Fruit fly (Drosophila melanogaster) whole organism, embryonic: ENCODE results near the gene Ufl1.

Experiments
- Bteb2 ChIP-seq: fragments of 200-800 bp; sonication (Bioruptor generic); optimal IDR thresholded peaks from 2 replicates; lab custom pipeline; 2016; ENCODE audit warnings: missing biosample characterization, missing genetic modification characterization
- CG12104 ChIP-seq: fragments of 200-800 bp; sonication (Bioruptor generic); optimal IDR thresholded peaks from 3 replicates; lab custom pipeline; 2016; ENCODE audit warnings: missing biosample characterization, missing genetic modification characterization
- CG13287 ChIP-seq: fragments of 200-800 bp; sonication (Bioruptor generic); IDR thresholded peaks from 2 replicates; pipeline ENCODE4 v1.3.6; 2022; ENCODE audit warnings: missing biosample characterization, missing genetic modification characterization; ENCODE audit not compliant: partially characterized antibody
- CG14441 ChIP-seq: fragments of 200-800 bp; sonication (Bioruptor generic); IDR thresholded peaks from 2 replicates; pipeline ENCODE4 v1.3.6; 2022; ENCODE audit warnings: missing biosample characterization, missing genetic modification characterization
- CG1602 ChIP-seq: fragments of 200-800 bp; sonication (Bioruptor generic); optimal IDR thresholded peaks from 3 replicates; lab custom pipeline; 2016; ENCODE audit warnings: missing biosample characterization, missing genetic modification characterization
- CG1603 ChIP-seq: fragments of 200-800 bp; sonication (Bioruptor generic); optimal IDR thresholded peaks from 2 replicates; lab custom pipeline; 2019; ENCODE audit warnings: missing biosample characterization, mild to moderate bottlenecking, missing genetic modification characterization, moderate library complexity
- CG16815 ChIP-seq: fragments of 200-800 bp; sonication (Bioruptor generic); optimal IDR thresholded peaks from 3 replicates; lab custom pipeline; 2017; ENCODE audit warnings: missing biosample characterization, mild to moderate bottlenecking, missing genetic modification characterization
- CG17568 ChIP-seq: fragments of 200-800 bp; sonication (Bioruptor generic); optimal IDR thresholded peaks from 2 replicates; lab custom pipeline; 2018; ENCODE audit warnings: missing biosample characterization, mild to moderate bottlenecking, missing genetic modification characterization, moderate library complexity
- CG31388 ChIP-seq: fragments of 200-800 bp; sonication (Bioruptor generic); optimal IDR thresholded peaks from 2 replicates; lab custom pipeline; 2016; ENCODE audit warnings: missing biosample characterization, missing genetic modification characterization
- CG3163 ChIP-seq: fragments of 200-800 bp; sonication (Bioruptor generic); optimal IDR thresholded peaks from 3 replicates; lab custom pipeline; 2016; ENCODE audit warnings: missing biosample characterization, missing genetic modification characterization
- CG32532 ChIP-seq: fragments of 200-800 bp; sonication (Bioruptor generic); IDR thresholded peaks from 2 replicates; pipeline ENCODE4 v1.3.6; 2022; ENCODE audit warnings: missing biosample characterization, missing genetic modification characterization
- CG32767 ChIP-seq: fragments of 200-800 bp; sonication (Bioruptor generic); IDR thresholded peaks from 2 replicates; pipeline ENCODE4 v1.3.6; 2022; ENCODE audit warnings: missing biosample characterization, missing genetic modification characterization
- CG5180 ChIP-seq: fragments of 200-800 bp; sonication (Bioruptor generic); optimal IDR thresholded peaks from 3 replicates; lab custom pipeline; 2017; ENCODE audit warnings: missing biosample characterization, missing genetic modification characterization, mild to moderate bottlenecking, moderate library complexity, missing genetic modification reagents
- CG6689 ChIP-seq: fragments of 200-800 bp; sonication (Bioruptor generic); IDR thresholded peaks from 2 replicates; pipeline ENCODE4 v1.3.6; 2022; ENCODE audit warnings: missing biosample characterization, missing genetic modification characterization
- CG6791 ChIP-seq: fragments of 200-800 bp; sonication (Bioruptor generic); IDR thresholded peaks from 3 replicates; pipeline ENCODE4 v1.3.6; 2022; ENCODE audit warnings: missing biosample characterization, missing genetic modification characterization; ENCODE audit not compliant: partially characterized antibody
- CG8478 ChIP-seq: fragments of >200 bp; optimal IDR thresholded peaks from 2 replicates; lab custom pipeline; 2018
- CG9215 ChIP-seq: fragments of 200-800 bp; sonication (Bioruptor generic); IDR thresholded peaks from 2 replicates; pipeline ENCODE4 v1.3.6; 2022; ENCODE audit warnings: missing biosample characterization, missing genetic modification characterization
- Dek ChIP-seq: fragments of 200-800 bp; sonication (Bioruptor generic); optimal IDR thresholded peaks from 3 replicates; lab custom pipeline; 2019; ENCODE audit warnings: missing biosample characterization, mild to moderate bottlenecking, missing genetic modification characterization, moderate library complexity
- HLH4C ChIP-seq: fragments of 200-800 bp; sonication (Bioruptor generic); IDR thresholded peaks from 3 replicates; pipeline ENCODE4 v1.3.6; 2022; ENCODE audit warnings: missing biosample characterization, missing genetic modification characterization; ENCODE audit not compliant: partially characterized antibody
- HmgD ChIP-seq: fragments of 200-800 bp; sonication (Bioruptor generic); optimal IDR thresholded peaks from 3 replicates; lab custom pipeline; 2016; ENCODE audit warnings: missing biosample characterization, missing genetic modification characterization
- HmgZ ChIP-seq: fragments of 200-800 bp; sonication (Bioruptor generic); optimal IDR thresholded peaks from 2 replicates; lab custom pipeline; 2018; ENCODE audit warnings: missing biosample characterization, mild to moderate bottlenecking, missing genetic modification characterization
- Lim3 ChIP-seq: fragments of 200-800 bp; sonication (Bioruptor generic); IDR thresholded peaks from 2 replicates; pipeline ENCODE4 v1.3.6; 2022; ENCODE audit warnings: missing biosample characterization, missing genetic modification characterization
- MESR4 ChIP-seq: fragments of 200-800 bp; sonication (Bioruptor generic); optimal IDR thresholded peaks from 2 replicates; lab custom pipeline; 2018; ENCODE audit warnings: missing biosample characterization, mild to moderate bottlenecking, missing genetic modification characterization, moderate library complexity
- Med ChIP-seq: fragments of 200-800 bp; sonication (Bioruptor generic); peaks from one replicate; lab custom pipeline; 2016; ENCODE audit warnings: missing biosample characterization, missing genetic modification characterization, mild to moderate bottlenecking, inconsistent platforms, moderate library complexity
- Pdp1 ChIP-seq, 2 experiments: fragments of 200-800 bp; sonication (Bioruptor generic); optimal IDR thresholded peaks; 3 replicates each; lab custom pipeline; 2016; ENCODE audit warnings: missing biosample characterization in 2 of 2, missing genetic modification characterization in 2 of 2, mild to moderate bottlenecking in 1 of 2, moderate library complexity in 1 of 2
- Sox102F ChIP-seq: fragments of 200-800 bp; sonication (Bioruptor generic); optimal IDR thresholded peaks from 2 replicates; lab custom pipeline; 2018; ENCODE audit warnings: missing biosample characterization, mild to moderate bottlenecking, missing genetic modification characterization, moderate library complexity
- Trl ChIP-seq, 3 experiments: fragments of >200 bp in 2 of 3; fragments of 200-800 bp in 1 of 3; sonication (Bioruptor generic) in 1 of 3; optimal IDR thresholded peaks; 2 replicates in 1 of 3; 3 replicates in 2 of 3; lab custom pipeline; 2016 to 2017; ENCODE audit warnings: missing biosample characterization in 1 of 3, missing genetic modification characterization in 1 of 3
- bab2 ChIP-seq: fragments of 200-800 bp; sonication (Bioruptor generic); optimal IDR thresholded peaks from 2 replicates; lab custom pipeline; 2016; ENCODE audit warnings: missing biosample characterization, missing genetic modification characterization
- bcd ChIP-seq: fragments of 200-800 bp; sonication (Bioruptor generic); optimal IDR thresholded peaks from 2 replicates; lab custom pipeline; 2017; ENCODE audit warnings: missing biosample characterization, mild to moderate bottlenecking, missing genetic modification characterization
- crol ChIP-seq: fragments of 200-800 bp; sonication (Bioruptor generic); IDR thresholded peaks from 2 replicates; pipeline ENCODE4 v1.3.6; 2022; ENCODE audit warnings: missing biosample characterization, missing genetic modification characterization
- crp ChIP-seq, 2 experiments: fragments of 200-800 bp; sonication (Bioruptor generic); optimal IDR thresholded peaks; 2 replicates in 1 of 2; 3 replicates in 1 of 2; lab custom pipeline; 2017; ENCODE audit warnings: missing biosample characterization in 2 of 2, missing genetic modification characterization in 2 of 2, mild to moderate bottlenecking in 1 of 2, moderate library complexity in 1 of 2
- dan ChIP-seq: fragments of 200-800 bp; sonication (Bioruptor generic); IDR thresholded peaks from 2 replicates; pipeline ENCODE4 v1.3.6; 2022; ENCODE audit warnings: missing biosample characterization, missing genetic modification characterization
- ewg ChIP-seq: fragments of 200-800 bp; sonication (Bioruptor generic); optimal IDR thresholded peaks from 3 replicates; lab custom pipeline; 2017; ENCODE audit warnings: mild to moderate bottlenecking, missing biosample characterization, missing genetic modification reagents, missing genetic modification characterization
- grau ChIP-seq: fragments of 200-800 bp; optimal IDR thresholded peaks from 3 replicates; lab custom pipeline; 2019; ENCODE audit warnings: missing biosample characterization, mild to moderate bottlenecking, missing genetic modification characterization, moderate library complexity
- gsb-n ChIP-seq: fragments of 200-800 bp; sonication (Bioruptor generic); optimal IDR thresholded peaks from 3 replicates; lab custom pipeline; 2018; ENCODE audit warnings: missing biosample characterization, mild to moderate bottlenecking, missing genetic modification characterization
- kah ChIP-seq: fragments of 200-800 bp; sonication (Bioruptor generic); optimal IDR thresholded peaks from 2 replicates; lab custom pipeline; 2018; ENCODE audit warnings: missing biosample characterization, mild to moderate bottlenecking, missing genetic modification characterization
- kni ChIP-seq: fragments of 200-800 bp; sonication (Bioruptor generic); optimal IDR thresholded peaks from 3 replicates; lab custom pipeline; 2017; ENCODE audit warnings: mild to moderate bottlenecking, missing biosample characterization, missing genetic modification reagents, missing genetic modification characterization
- nerfin-2 ChIP-seq: fragments of 200-800 bp; sonication (Bioruptor generic); IDR thresholded peaks from 2 replicates; pipeline ENCODE4 v1.3.6; 2022; ENCODE audit warnings: missing biosample characterization, missing genetic modification characterization; ENCODE audit not compliant: partially characterized antibody
- pan ChIP-seq, 4 experiments: fragments of >200 bp in 3 of 4; fragments of 200-800 bp in 1 of 4; sonication (Bioruptor generic) in 1 of 4; optimal IDR thresholded peaks in 3 of 4; IDR thresholded peaks in 1 of 4; 2 replicates each; pipeline versions ENCODE4 v1.3.6 to Lab custom; 2017 to 2022; ENCODE audit warnings: missing biosample characterization in 2 of 4, missing genetic modification characterization in 2 of 4, mixed read lengths in 1 of 4
- pzg ChIP-seq: fragments of 200-800 bp; sonication (Bioruptor generic); optimal IDR thresholded peaks from 3 replicates; lab custom pipeline; 2018; ENCODE audit warnings: missing biosample characterization, mild to moderate bottlenecking, missing genetic modification characterization, moderate library complexity
- ranshi ChIP-seq: fragments of 200-800 bp; sonication (Bioruptor generic); IDR thresholded peaks from 2 replicates; pipeline ENCODE4 v1.3.6; 2022; ENCODE audit warnings: missing biosample characterization, missing genetic modification characterization
- salm ChIP-seq: fragments of 200-800 bp; sonication (Bioruptor generic); optimal IDR thresholded peaks from 2 replicates; lab custom pipeline; 2018; ENCODE audit warnings: missing biosample characterization, mild to moderate bottlenecking, missing genetic modification characterization
- sd ChIP-seq: fragments of 200-800 bp; sonication (Bioruptor generic); optimal IDR thresholded peaks from 3 replicates; lab custom pipeline; 2018; ENCODE audit warnings: missing biosample characterization, mild to moderate bottlenecking, missing genetic modification characterization, moderate library complexity
- sens ChIP-seq: fragments of 200-800 bp; sonication (Bioruptor generic); peaks from one replicate; lab custom pipeline; 2016; ENCODE audit warnings: missing biosample characterization, missing genetic modification characterization
- seq ChIP-seq: fragments of 200-800 bp; sonication (Bioruptor generic); IDR thresholded peaks from 2 replicates; pipeline ENCODE4 v1.3.6; 2022; ENCODE audit warnings: missing biosample characterization, missing genetic modification characterization
- so ChIP-seq: fragments of 200-800 bp; sonication (Bioruptor generic); IDR thresholded peaks from 3 replicates; pipeline ENCODE4 v1.3.6; 2022; ENCODE audit warnings: missing biosample characterization, missing genetic modification characterization
- sr ChIP-seq: fragments of 200-800 bp; sonication (Bioruptor generic); IDR thresholded peaks from 3 replicates; pipeline ENCODE4 v1.3.6; 2022; ENCODE audit warnings: missing biosample characterization, missing genetic modification characterization
- ttk ChIP-seq: fragments of 200-800 bp; sonication (Bioruptor generic); IDR thresholded peaks from 2 replicates; pipeline ENCODE4 v2.1.2; 2022; ENCODE audit warnings: missing biosample characterization, missing genetic modification characterization

Gene Ufl1

DNA sequence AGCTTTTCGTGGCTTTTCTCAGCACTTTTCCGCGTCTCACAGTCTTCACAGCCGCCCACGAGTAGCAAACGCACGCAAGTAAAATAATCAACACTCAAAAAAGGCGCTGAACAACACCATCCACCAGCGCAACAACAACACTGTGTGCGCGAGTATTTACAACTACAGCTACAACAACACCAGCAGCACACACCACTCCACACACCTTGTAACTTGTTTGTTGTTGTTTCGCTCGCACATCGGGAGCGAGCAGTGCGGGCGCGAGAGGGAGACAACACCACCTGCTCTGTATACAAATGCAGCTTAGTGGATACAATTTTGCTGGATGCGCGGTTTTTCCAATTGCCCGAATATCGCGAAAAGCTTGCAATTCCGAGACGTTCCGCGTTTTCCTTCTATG is 49.4 kb upstream of the Ufl1 start (continued):
- TF ChIP-seq HmgZ = peak; percentile 30
- TF ChIP-seq pzg (GFP tag; lab: Kevin White, UChicago) = peak; percentile 27
- peak; percentile 84 for TF ChIP-seq sr (GFP tag; lab: Robert Waterston, UW)
- no peak for TF ChIP-seq CG17568 (GFP tag; lab: Kevin White, UChicago)
- TF ChIP-seq CG8478 (lab: Kevin White, UChicago) = peak; percentile 94
- no peak for TF ChIP-seq nerfin-2 (GFP tag; lab: Robert Waterston, UW)
- peak; percentile 91 for TF ChIP-seq MESR4 (GFP tag; lab: Kevin White, UChicago)
- TF ChIP-seq CG3163 (GFP tag; lab: Kevin White, UChicago) = no peak
- TF ChIP-seq kah (GFP tag; lab: Kevin White, UChicago) = peak; percentile 90
- peak; percentile 23; the same call in 1 of the 2 replicates for TF ChIP-seq seq (GFP tag; lab: Robert Waterston, UW)
- no peak for TF ChIP-seq CG16815 (GFP tag; lab: Kevin White, UChicago)
- no peak for TF ChIP-seq grau (tag; lab: Kevin White, UChicago)
- peak; percentile 20 for TF ChIP-seq ewg (GFP tag; lab: Kevin White, UChicago)
- TF ChIP-seq HmgD (GFP tag; lab: Kevin White, UChicago) = peak; percentile 72
- 0 out of 3 replicates have a peak, but pooled peaks have one; percentile 3 for TF ChIP-seq so (GFP tag; lab: Robert Waterston, UW)
- TF ChIP-seq Trl (optimal IDR thresholded peaks at IDR 0.05; lab: Kevin White, UChicago) = peak in 1 of 2 experiments; percentile 9
- no peak for TF ChIP-seq Trl (GFP tag; optimal IDR thresholded peaks at IDR 0.05; lab: Kevin White, UChicago)
- no peak for TF ChIP-seq pan (optimal IDR thresholded peaks at IDR 0.05; lab: Kevin White, UChicago)
- no peak for TF ChIP-seq pan (GFP tag; optimal IDR thresholded peaks at IDR 0.05 in 1 of 2, IDR thresholded peaks at IDR 0.05 in 1 of 2)
- TF ChIP-seq sd (tag; lab: Kevin White, UChicago) = peak; percentile 82

DNA sequence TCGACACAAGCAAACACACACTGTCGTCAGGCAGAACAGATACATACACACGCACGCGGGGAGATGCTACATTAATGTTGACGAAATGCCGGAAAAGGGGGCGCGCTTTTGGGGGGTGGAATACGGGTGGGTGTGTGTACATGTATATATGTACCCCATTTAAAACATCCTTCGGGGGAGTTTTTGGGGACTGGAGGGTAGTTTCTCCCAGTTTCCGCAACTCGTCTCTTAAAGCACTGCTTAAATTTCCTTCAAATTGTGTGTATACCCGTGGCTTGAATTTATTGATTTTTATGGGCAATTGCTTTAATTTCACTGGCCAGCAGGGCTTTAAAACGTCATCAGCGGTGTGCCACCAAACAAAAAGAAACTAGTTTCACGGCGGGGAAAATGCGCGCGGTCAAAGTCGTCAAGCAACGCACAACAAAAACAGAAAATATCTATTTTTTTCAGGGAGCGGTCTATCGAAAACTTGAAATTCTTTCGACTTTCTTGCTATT is 48.9 kb upstream of the Ufl1 start:
- TF ChIP-seq Sox102F (GFP tag; lab: Kevin White, UChicago) (no peak), ttk (peak; percentile 36; the same call in 1 of the 2 replicates), CG5180 (no peak), CG6791 (GFP tag; lab: Robert Waterston, UW) (no peak), CG6689 (no peak), bcd (GFP tag; lab: Kevin White, UChicago) (no peak), CG32532 (GFP tag; lab: Robert Waterston, UW) (no peak), gsb-n (no peak), ranshi (GFP tag; lab: Robert Waterston, UW) (no peak), CG1603 (tag; lab: Kevin White, UChicago) (no peak), CG1602 (GFP tag; lab: Kevin White, UChicago) (no peak), Med (peak; percentile 51), Pdp1 (GFP tag; optimal IDR thresholded peaks at IDR 0.05; lab: Kevin White, UChicago) (no peak), sens (GFP tag; lab: Kevin White, UChicago) (no peak), salm (tag; lab: Kevin White, UChicago) (no peak), crol (peak; percentile 63), CG14441 (no peak), CG32767 (GFP tag; lab: Robert Waterston, UW) (peak; percentile 74; the same call in 1 of the 2 replicates), Lim3 (GFP tag; lab: Robert Waterston, UW) (no peak), HLH4C (GFP tag; lab: Robert Waterston, UW) (peak; percentile 10; the same call in 1 of the 3 replicates), Bteb2 (no peak), crp (GFP tag; optimal IDR thresholded peaks at IDR 0.05; lab: Kevin White, UChicago) (no peak), CG13287 (GFP tag; lab: Robert Waterston, UW) (no peak), bab2 (GFP tag; lab: Kevin White, UChicago) (no peak), dan (GFP tag; lab: Robert Waterston, UW) (no peak), CG31388 (GFP tag; lab: Kevin White, UChicago) (no peak), CG9215 (GFP tag; lab: Robert Waterston, UW) (no peak), Dek (no peak), kni (GFP tag; lab: Kevin White, UChicago) (peak; percentile 85), seq (GFP tag; lab: Robert Waterston, UW) (0 out of 2 replicates have a peak, but pooled peaks have one; percentile 12), CG12104 (no peak)
